Worm (Caenorhabditis elegans): ENCODE results near the gene C17H12.10.

Gene C17H12.10

ce11 chrIV:6790438-6791124, 16.0 kb upstream of the C17H12.10 start, which contains the start of the genes C17H12.2 and vha-8 (continued):
- TF ChIP-seq gei-17 (GFP tag; optimal IDR thresholded peaks at IDR 0.05): peak; percentile 9
- TF ChIP-seq ets-4 (GFP tag; optimal IDR thresholded peaks at IDR 0.05): peak; percentile 9
- no peak for TF ChIP-seq lir-1 (GFP tag; conservative IDR thresholded peaks at IDR 0.05)
- peak; percentile 39 for TF ChIP-seq ztf-18 (tag; optimal IDR thresholded peaks at IDR 0.05)
- TF ChIP-seq cebp-2 (GFP tag; IDR thresholded peaks at IDR 0.05): 0 out of 2 replicates have a peak, but pooled peaks have one; percentile 10
- TF ChIP-seq attf-3 (GFP tag; conservative IDR thresholded peaks at IDR 0.05): 0 out of 2 replicates have a peak, but pooled peaks have one; percentile 42
- TF ChIP-seq attf-5 (GFP tag; optimal IDR thresholded peaks at IDR 0.05): peak; percentile 96
- peak in 1 of 2 experiments; percentile 19 for TF ChIP-seq let-607 (tag; optimal IDR thresholded peaks at IDR 0.05)
- TF ChIP-seq K11D2.4 (GFP tag; IDR thresholded peaks at IDR 0.05): peak; percentile 76; the same call in 1 of the 2 replicates
- TF ChIP-seq K12H6.12 (tag; optimal IDR thresholded peaks at IDR 0.05): peak; percentile 83
- no peak for TF ChIP-seq Y56A3A.18 (GFP tag; IDR thresholded peaks at IDR 0.05)
- peak; percentile 45 for TF ChIP-seq ceh-91 (GFP tag; IDR thresholded peaks at IDR 0.05)
- peak; percentile 88 for TF ChIP-seq lin-40 (tag; optimal IDR thresholded peaks at IDR 0.05)
- no peak for TF ChIP-seq Y95B8A.8 (GFP tag; IDR thresholded peaks at IDR 0.05)
- TF ChIP-seq tlf-1 (GFP tag; optimal IDR thresholded peaks at IDR 0.05): peak; percentile 20
- peak in 1 of 3 experiments; percentile 84 for TF ChIP-seq lin-35 (GFP tag; optimal IDR thresholded peaks at IDR 0.05)
- TF ChIP-seq mcd-1 (GFP tag; IDR thresholded peaks at IDR 0.05): peak; percentile 98
- peak; percentile 34 for TF ChIP-seq unc-62 (GFP tag; optimal IDR thresholded peaks at IDR 0.05)
- TF ChIP-seq madf-10 (tag; optimal IDR thresholded peaks at IDR 0.05): peak; percentile 76
- peak; percentile 84 for TF ChIP-seq pbrm-1 (GFP tag; IDR thresholded peaks at IDR 0.05)
- TF ChIP-seq sdz-38 (tag; optimal IDR thresholded peaks at IDR 0.05): no peak
- 0 out of 2 replicates have a peak, but pooled peaks have one; percentile 19 for TF ChIP-seq cebp-1 (GFP tag; IDR thresholded peaks at IDR 0.05)
- TF ChIP-seq cebp-1 (tag; optimal IDR thresholded peaks at IDR 0.05): peak; percentile 83
- TF ChIP-seq lin-54 (GFP tag; optimal IDR thresholded peaks at IDR 0.05): peak; percentile 73
- 0 out of 2 replicates have a peak, but pooled peaks have one; percentile 21 for TF ChIP-seq ceh-100 (GFP tag; IDR thresholded peaks at IDR 0.05)
- peak; percentile 47 for TF ChIP-seq madf-6 (GFP tag; IDR thresholded peaks at IDR 0.05)
- peak; percentile 26 for TF ChIP-seq atf-7 (tag; optimal IDR thresholded peaks at IDR 0.05)
- no peak for TF ChIP-seq Y53F4B.3 (GFP tag; IDR thresholded peaks at IDR 0.05)
- TF ChIP-seq mel-28 (tag; optimal IDR thresholded peaks at IDR 0.05; ENCODE audit: borderline replicate concordance): no peak
- no peak for TF ChIP-seq egrh-3 (GFP tag; IDR thresholded peaks at IDR 0.05)
- TF ChIP-seq hlh-12 (tag; optimal IDR thresholded peaks at IDR 0.05): no peak
- peak; percentile 94 for TF ChIP-seq nhr-80 (tag; optimal IDR thresholded peaks at IDR 0.05)
- peak; percentile 44 for TF ChIP-seq athp-1 (tag; optimal IDR thresholded peaks at IDR 0.05)
- peak; percentile 73 for TF ChIP-seq somi-1 (GFP tag; optimal IDR thresholded peaks at IDR 0.05)
- peak; percentile 40 for TF ChIP-seq nhr-90 (tag; optimal IDR thresholded peaks at IDR 0.05)
- peak; percentile 67 for TF ChIP-seq pha-4 (tag; optimal IDR thresholded peaks at IDR 0.05)
- no peak for TF ChIP-seq T07F8.4 (tag; optimal IDR thresholded peaks at IDR 0.05)
- TF ChIP-seq ZK185.1 (tag; optimal IDR thresholded peaks at IDR 0.05; ENCODE audit: poor library complexity, severe bottlenecking): peak; percentile 65
- peak; percentile 4 for TF ChIP-seq dpl-1 (GFP tag; optimal IDR thresholded peaks at IDR 0.05)
- TF ChIP-seq ceh-27 (GFP tag; optimal IDR thresholded peaks at IDR 0.05): peak; percentile 91
- TF ChIP-seq rpc-1 (optimal IDR thresholded peaks at IDR 0.05): no peak
- TF ChIP-seq rpc-1 (tag; optimal IDR thresholded peaks at IDR 0.05): no peak
- peak; percentile 80; the same call in 1 of the 2 replicates for TF ChIP-seq Y53G8AR.9 (GFP tag; conservative IDR thresholded peaks at IDR 0.05)
- TF ChIP-seq Y67H2A.10 (GFP tag; conservative IDR thresholded peaks at IDR 0.05): peak; percentile 78
- TF ChIP-seq B0336.3 (GFP tag; IDR thresholded peaks at IDR 0.05): peak; percentile 67
- no peak for TF ChIP-seq die-1 (tag; optimal IDR thresholded peaks at IDR 0.05)
- TF ChIP-seq ztf-6 (GFP tag; IDR thresholded peaks at IDR 0.05): peak; percentile 66; the same call in 1 of the 2 replicates
- TF ChIP-seq let-526 (GFP tag; IDR thresholded peaks at IDR 0.05): 0 out of 2 replicates have a peak, but pooled peaks have one; percentile 46
